Worm (Caenorhabditis elegans): ENCODE results near the gene C13F10.8.

DNA sequence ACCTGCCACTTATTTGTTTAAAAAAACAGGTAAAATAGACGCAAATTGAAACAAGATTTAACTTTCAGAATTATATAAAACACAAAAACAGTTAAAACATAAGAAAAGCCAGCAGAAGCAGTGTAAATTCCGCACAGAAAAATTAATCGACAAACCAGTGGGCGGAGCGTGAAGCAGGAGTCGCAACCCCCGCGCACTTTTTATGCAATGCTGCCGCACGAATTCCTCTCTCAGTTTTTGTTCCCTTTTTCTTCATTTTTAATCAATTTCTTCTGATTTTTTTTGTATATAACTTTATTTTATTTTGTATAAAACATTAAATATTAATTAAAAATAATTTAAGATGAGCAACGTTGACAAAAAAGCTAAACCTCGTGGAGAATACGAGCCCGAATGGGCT, 10.0 kb upstream of the C13F10.8 start, which contains the start of the genes gei-6 and krr-1:
- TF ChIP-seq dao-5 (tag; optimal IDR thresholded peaks at IDR 0.05) = no peak
- no peak for TF ChIP-seq him-1 (tag; optimal IDR thresholded peaks at IDR 0.05)
- peak; percentile 33 for TF ChIP-seq W03F9.2 (tag; optimal IDR thresholded peaks at IDR 0.05)

All from whole organism, L4/young adult.